Fruit fly (Drosophila melanogaster): ENCODE results near the gene CG34375.
A peak's percentile ranks its signal among the peaks of the same experiment; 100 is the strongest.

The CG34375 gene

DNA sequence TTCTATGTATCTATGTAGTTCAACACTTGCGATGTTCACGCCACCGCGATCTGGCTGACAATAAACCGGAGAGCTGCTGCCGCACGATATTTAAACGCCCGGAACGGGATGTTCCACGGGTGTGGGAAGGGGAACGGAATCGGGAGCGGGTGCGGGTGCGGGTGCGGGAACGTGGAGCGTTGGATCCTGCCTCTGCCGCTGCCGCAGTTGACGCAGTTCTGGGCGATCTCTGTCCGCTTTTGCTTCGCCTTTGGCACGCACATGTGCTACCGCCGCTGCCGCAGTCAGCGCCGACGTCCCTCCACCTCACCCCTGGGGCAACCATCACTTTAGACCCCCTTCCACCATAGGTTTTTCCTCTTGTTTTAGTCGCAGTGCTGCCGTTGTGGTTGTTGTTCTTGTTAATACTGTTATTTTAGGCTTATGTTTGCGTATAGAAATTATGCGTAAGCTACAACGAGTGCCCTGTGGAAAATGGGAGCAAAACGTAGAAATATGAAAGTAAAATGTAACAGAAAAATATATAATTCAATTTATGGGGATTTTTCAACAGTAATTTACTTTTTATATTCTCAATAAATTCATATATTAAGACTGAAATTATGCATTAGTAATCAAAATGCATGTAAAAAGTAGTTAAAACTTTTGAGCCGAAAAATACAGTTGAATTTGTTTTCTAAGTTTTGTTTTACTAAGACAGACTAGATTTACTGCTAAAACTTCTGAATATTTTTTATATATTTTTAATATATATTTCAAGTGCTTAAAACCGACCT lies 16.5 kb upstream of the CG34375 start, which contains the start of gene lmd (continued):
- TF ChIP-seq nom (GFP tag; optimal IDR thresholded peaks at IDR 0.05): no peak
- no peak for TF ChIP-seq CG11085 (GFP tag; IDR thresholded peaks at IDR 0.05)
- TF ChIP-seq Hey (tag; optimal IDR thresholded peaks at IDR 0.05): no peak
- no peak for TF ChIP-seq dm (GFP tag; optimal IDR thresholded peaks at IDR 0.05)
- TF ChIP-seq CG1832 (GFP tag; optimal IDR thresholded peaks at IDR 0.05): no peak
- no peak for TF ChIP-seq ftz-f1 (GFP tag; optimal IDR thresholded peaks at IDR 0.05)
- no peak for TF ChIP-seq CG15073 (GFP tag; optimal IDR thresholded peaks at IDR 0.05)
- no peak for TF ChIP-seq zen (tag; optimal IDR thresholded peaks at IDR 0.05)
- TF ChIP-seq CG6175 (GFP tag; IDR thresholded peaks at IDR 0.05): peak; percentile 58; the same call in 1 of the 3 replicates
- TF ChIP-seq CG4424 (GFP tag; optimal IDR thresholded peaks at IDR 0.05): no peak
- no peak for TF ChIP-seq crp (GFP tag; optimal IDR thresholded peaks at IDR 0.05)
- TF ChIP-seq CG15696 (tag; optimal IDR thresholded peaks at IDR 0.05): no peak
- TF ChIP-seq E2f2 (GFP tag; IDR thresholded peaks at IDR 0.05): no peak
- TF ChIP-seq otp (GFP tag; IDR thresholded peaks at IDR 0.05): no peak
- TF ChIP-seq Ada2b (GFP tag; IDR thresholded peaks at IDR 0.05): no peak
- no peak for TF ChIP-seq rib (GFP tag; IDR thresholded peaks at IDR 0.05)
- peak in 1 of 3 experiments; percentile 26 for TF ChIP-seq lola (GFP tag; optimal IDR thresholded peaks at IDR 0.05)
- TF ChIP-seq CG12155 (GFP tag; optimal IDR thresholded peaks at IDR 0.05): no peak
- 0 out of 2 replicates have a peak, but pooled peaks have one; percentile 13 for TF ChIP-seq CG8765 (GFP tag; IDR thresholded peaks at IDR 0.05)

DNA sequence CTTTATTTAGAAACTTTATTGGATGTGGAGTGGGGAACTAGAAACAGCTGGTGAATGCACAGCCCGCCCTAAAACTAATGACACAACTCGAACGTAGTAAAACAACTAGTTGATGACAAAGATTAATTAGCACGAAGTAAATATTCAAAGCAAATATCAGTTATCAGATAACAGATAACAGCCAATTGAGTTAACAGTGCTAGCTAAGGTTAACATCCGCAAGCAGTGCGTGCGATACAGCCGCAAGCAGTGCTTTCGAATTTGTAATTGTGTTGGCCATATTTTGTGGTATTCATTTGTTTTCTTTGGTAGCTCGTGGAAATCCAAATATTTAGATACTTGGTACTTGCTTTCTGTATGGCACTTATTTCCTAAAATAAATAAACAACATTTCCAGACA lies 3.1 kb upstream of the CG34375 start:
- TF ChIP-seq fru (optimal IDR thresholded peaks at IDR 0.05) (no peak), CG2889 (GFP tag; IDR thresholded peaks at IDR 0.05) (no peak), CG33213 (GFP tag; optimal IDR thresholded peaks at IDR 0.05) (no peak), Tbp (GFP tag; optimal IDR thresholded peaks at IDR 0.05) (no peak), CG13424 (tag; optimal IDR thresholded peaks at IDR 0.05) (peak; percentile 3), CG3847 (GFP tag; IDR thresholded peaks at IDR 0.05) (0 out of 2 replicates have a peak, but pooled peaks have one; percentile 7), stwl (tag; optimal IDR thresholded peaks at IDR 0.05) (peak; percentile 6), ci (GFP tag; IDR thresholded peaks at IDR 0.05) (peak; percentile 25; the same call in 1 of the 3 replicates), disco-r (GFP tag; optimal IDR thresholded peaks at IDR 0.05) (no peak), twi (tag; optimal IDR thresholded peaks at IDR 0.05) (no peak), schlank (tag; optimal IDR thresholded peaks at IDR 0.05) (peak; percentile 30), H2.0 (GFP tag; IDR thresholded peaks at IDR 0.05) (no peak), Atf3 (GFP tag; optimal IDR thresholded peaks at IDR 0.05) (no peak), MTF-1 (GFP tag; optimal IDR thresholded peaks at IDR 0.05; ENCODE audit: borderline replicate concordance) (peak; percentile 4), ap (GFP tag; IDR thresholded peaks at IDR 0.05) (no peak), B-H1 (GFP tag; IDR thresholded peaks at IDR 0.05) (no peak), CG3838 (GFP tag; optimal IDR thresholded peaks at IDR 0.05) (no peak), CG31365 (tag; optimal IDR thresholded peaks at IDR 0.05) (peak; percentile 84), salm (tag; optimal IDR thresholded peaks at IDR 0.05) (no peak), CG4617 (GFP tag; optimal IDR thresholded peaks at IDR 0.05; ENCODE audit: borderline replicate concordance) (no peak), chm (GFP tag; IDR thresholded peaks at IDR 0.05) (no peak), Eip74EF (GFP tag; optimal IDR thresholded peaks at IDR 0.05) (peak in 1 of 2 experiments; percentile 52), mld (GFP tag; IDR thresholded peaks at IDR 0.05; ENCODE audit: partially characterized antibody) (no peak), CG10209 (GFP tag; optimal IDR thresholded peaks at IDR 0.05) (no peak), Neu2 (GFP tag; optimal IDR thresholded peaks at IDR 0.05; ENCODE audit: borderline replicate concordance) (no peak), CG12744 (GFP tag; optimal IDR thresholded peaks at IDR 0.05) (no peak), tx (GFP tag; optimal IDR thresholded peaks at IDR 0.05) (no peak), dan (GFP tag; IDR thresholded peaks at IDR 0.05) (no peak), CG14667 (GFP tag; IDR thresholded peaks at IDR 0.05) (no peak), Gsc (GFP tag; IDR thresholded peaks at IDR 0.05) (no peak), CG8359 (GFP tag; optimal IDR thresholded peaks at IDR 0.05; ENCODE audit: borderline replicate concordance) (no peak)
